Worm (Caenorhabditis elegans) whole organism, L1 larva: Measurements from ENCODE around the gene acs-2.

ENCODE experiments used
- alr-1 ChIP-seq: fragments of 200-800 bp; sonication (Bioruptor generic); optimal IDR thresholded peaks from 2 replicates; lab custom pipeline; 2018; ENCODE audit warnings: borderline replicate concordance, mild to moderate bottlenecking, missing genetic modification characterization, missing compliant biosample characterization
- efl-1 ChIP-seq, 4 experiments: fragments of 150-350 bp; optimal IDR thresholded peaks in 3 of 4; peaks in 1 of 4; 1 replicate in 1 of 4; 2 replicates in 3 of 4; lab custom pipeline; 2014; ENCODE audit warnings: missing biosample characterization in 2 of 4, missing genetic modification characterization in 2 of 4, missing genetic modification reagents in 2 of 4
- egl-27 ChIP-seq, 2 experiments: fragments of 150-350 bp in 1 of 2; sonication (generic microtip); optimal IDR thresholded peaks; 3 replicates each; lab custom pipeline; 2017 to 2018; ENCODE audit warnings: missing biosample characterization in 2 of 2, missing genetic modification characterization in 2 of 2, missing genetic modification reagents in 2 of 2
- elt-2 ChIP-seq: sonication (generic microtip); optimal IDR thresholded peaks from 2 replicates; lab custom pipeline; 2016; ENCODE audit warnings: missing genetic modification characterization, mild to moderate bottlenecking, inconsistent platforms, missing compliant biosample characterization, missing genetic modification reagents
- ets-5 ChIP-seq: fragments of 200-800 bp; sonication (Bioruptor generic); IDR thresholded peaks from 2 replicates; pipeline ENCODE4 v1.3.6; 2022; ENCODE audit warnings: missing genetic modification characterization, missing compliant biosample characterization
- fos-1 ChIP-seq: fragments of 150-350 bp; optimal IDR thresholded peaks from 2 replicates; lab custom pipeline; 2014; ENCODE audit warnings: missing biosample characterization, missing genetic modification characterization
- lin-13 ChIP-seq: fragments of 150-350 bp; optimal IDR thresholded peaks from 2 replicates; lab custom pipeline; 2014; ENCODE audit warnings: missing biosample characterization, missing genetic modification reagents, missing genetic modification characterization
- lir-3 ChIP-seq: sonication (generic microtip); optimal IDR thresholded peaks from 2 replicates; lab custom pipeline; 2016; ENCODE audit warnings: mild to moderate bottlenecking, missing genetic modification characterization, moderate library complexity, missing compliant biosample characterization; ENCODE audit not compliant: poor library complexity
- lsy-2 ChIP-seq, 2 experiments: fragments of 150-350 bp; optimal IDR thresholded peaks; 2 replicates each; lab custom pipeline; 2014; ENCODE audit warnings: missing biosample characterization in 2 of 2, missing genetic modification characterization in 2 of 2
- nhr-28 ChIP-seq: fragments of 150-350 bp; optimal IDR thresholded peaks from 2 replicates; lab custom pipeline; 2014; ENCODE audit warnings: missing biosample characterization, missing genetic modification characterization
- snpc-4 ChIP-seq: fragments of 150-350 bp; optimal IDR thresholded peaks from 2 replicates; lab custom pipeline; 2014; ENCODE audit warnings: missing biosample characterization, missing genetic modification characterization
- sptf-1 ChIP-seq: fragments of 150-350 bp; optimal IDR thresholded peaks from 2 replicates; lab custom pipeline; 2014; ENCODE audit warnings: missing biosample characterization, missing genetic modification characterization
- zag-1 ChIP-seq: fragments of 150-350 bp; optimal IDR thresholded peaks from 2 replicates; lab custom pipeline; 2014; ENCODE audit warnings: missing biosample characterization, missing genetic modification characterization
- ztf-11 ChIP-seq, 2 experiments: sonication (generic microtip); optimal IDR thresholded peaks; 2 replicates each; lab custom pipeline; 2016 to 2017; ENCODE audit warnings: missing genetic modification characterization in 2 of 2, missing biosample characterization in 1 of 2, missing compliant biosample characterization in 1 of 2

ce11 chrV:15547727-15548126 lies 19.5 kb upstream of the acs-2 start:
- TF ChIP-seq elt-2 (tag; lab: Kevin White, UChicago) (no peak), snpc-4 (tag; lab: Kevin White, UChicago) (no peak), nhr-28 (tag; lab: Kevin White, UChicago) (no peak), efl-1 (optimal IDR thresholded peaks at IDR 0.05; lab: Kevin White, UChicago) (no peak), efl-1 (GFP tag; optimal IDR thresholded peaks at IDR 0.05 in 1 of 2; lab: Kevin White, UChicago) (peak in 1 of 2 experiments; percentile 88), ztf-11 (tag; optimal IDR thresholded peaks at IDR 0.05; lab: Kevin White, UChicago) (no peak), lir-3 (no peak), lin-13 (GFP tag; lab: Kevin White, UChicago) (no peak), fos-1 (no peak), ets-5 (GFP tag; lab: Robert Waterston, UW) (no peak), lsy-2 (tag; optimal IDR thresholded peaks at IDR 0.05; lab: Kevin White, UChicago) (no peak), zag-1 (tag; lab: Kevin White, UChicago) (no peak), egl-27 (tag; optimal IDR thresholded peaks at IDR 0.05; lab: Kevin White, UChicago) (no peak), sptf-1 (tag; lab: Kevin White, UChicago) (no peak), alr-1 (tag; lab: Kevin White, UChicago) (no peak)
